Worm (Caenorhabditis elegans): ENCODE measurements around the gene gasr-8.

- TF ChIP-seq ama-1 (optimal IDR thresholded peaks at IDR 0.05) = no peak
- TF ChIP-seq flt-1 (GFP tag; IDR thresholded peaks at IDR 0.05) = 0 out of 2 replicates have a peak, but pooled peaks have one; percentile 25
- TF ChIP-seq aly-1 (tag; optimal IDR thresholded peaks at IDR 0.05) = no peak
- no peak for TF ChIP-seq F13C5.2 (tag; optimal IDR thresholded peaks at IDR 0.05)
- no peak for TF ChIP-seq ceh-13 (GFP tag; optimal IDR thresholded peaks at IDR 0.05)
- no peak for TF ChIP-seq ets-7 (tag; optimal IDR thresholded peaks at IDR 0.05)
- TF ChIP-seq hnd-1 (tag; optimal IDR thresholded peaks at IDR 0.05) = no peak
- no peak for TF ChIP-seq scrt-1 (GFP tag; IDR thresholded peaks at IDR 0.05)
- no peak for TF ChIP-seq tbx-11 (GFP tag; IDR thresholded peaks at IDR 0.05)
- TF ChIP-seq ceh-36 (tag; optimal IDR thresholded peaks at IDR 0.05) = no peak
- no peak for TF ChIP-seq pes-1 (GFP tag; IDR thresholded peaks at IDR 0.05)
Measured at ce11 chrV:14645817-14646789, 42.8 kb upstream of the gasr-8 start, which contains the start of the genes rfc-1 and pmp-3.
